Fruit fly (Drosophila melanogaster) whole organism, adult: ENCODE results near the gene CG14036.

ENCODE experiments used
- CG11617 ChIP-seq: fragments of 200-800 bp; sonication (Bioruptor generic); optimal IDR thresholded peaks from 2 replicates; lab custom pipeline; 2017; ENCODE audit warnings: mild to moderate bottlenecking, missing biosample characterization, missing genetic modification reagents, missing genetic modification characterization
- CG12768 ChIP-seq: fragments of 200-800 bp; sonication (Bioruptor generic); optimal IDR thresholded peaks from 2 replicates; lab custom pipeline; 2017; ENCODE audit warnings: missing biosample characterization, missing genetic modification characterization, mild to moderate bottlenecking, moderate library complexity, missing genetic modification reagents
- CG14711 ChIP-seq: fragments of 200-800 bp; sonication (Bioruptor generic); optimal IDR thresholded peaks from 2 replicates; lab custom pipeline; 2018; ENCODE audit warnings: missing biosample characterization, mild to moderate bottlenecking, missing genetic modification characterization, moderate library complexity
- CG1620 ChIP-seq: fragments of 200-800 bp; sonication (Bioruptor generic); optimal IDR thresholded peaks from 2 replicates; lab custom pipeline; 2016; ENCODE audit warnings: missing biosample characterization, missing genetic modification characterization
- CG33017 ChIP-seq: fragments of 200-800 bp; sonication (Bioruptor generic); optimal IDR thresholded peaks from 2 replicates; lab custom pipeline; 2018; ENCODE audit warnings: missing biosample characterization, mild to moderate bottlenecking, missing genetic modification characterization, moderate library complexity
- CG5204 ChIP-seq: fragments of 200-800 bp; sonication (Bioruptor generic); optimal IDR thresholded peaks from 2 replicates; lab custom pipeline; 2016; ENCODE audit warnings: missing biosample characterization, missing genetic modification characterization
- CG7045 ChIP-seq: fragments of 200-800 bp; sonication (Bioruptor generic); optimal IDR thresholded peaks from 2 replicates; lab custom pipeline; 2017; ENCODE audit warnings: missing biosample characterization, mild to moderate bottlenecking, missing genetic modification characterization
- CG7101 ChIP-seq: fragments of 200-800 bp; sonication (Bioruptor generic); optimal IDR thresholded peaks from 2 replicates; lab custom pipeline; 2018; ENCODE audit warnings: missing biosample characterization, mild to moderate bottlenecking, missing genetic modification characterization, moderate library complexity
- Clk ChIP-seq: fragments of 200-800 bp; sonication (Bioruptor generic); optimal IDR thresholded peaks from 2 replicates; lab custom pipeline; 2017; ENCODE audit warnings: missing biosample characterization, missing genetic modification characterization
- Crg-1 ChIP-seq: fragments of 200-800 bp; sonication (Bioruptor generic); optimal IDR thresholded peaks from 2 replicates; lab custom pipeline; 2016; ENCODE audit warnings: missing biosample characterization, missing genetic modification characterization
- Hr96 ChIP-seq: fragments of 200-800 bp; sonication (Bioruptor generic); optimal IDR thresholded peaks from 2 replicates; lab custom pipeline; 2016; ENCODE audit warnings: missing biosample characterization, missing genetic modification characterization
- Mnt ChIP-seq: fragments of 200-800 bp; sonication (Bioruptor generic); optimal IDR thresholded peaks from 2 replicates; lab custom pipeline; 2016; ENCODE audit warnings: missing biosample characterization, mild to moderate bottlenecking, missing genetic modification characterization
- bab1 ChIP-seq: fragments of 200-800 bp; sonication (Bioruptor generic); optimal IDR thresholded peaks from 3 replicates; lab custom pipeline; 2019; ENCODE audit warnings: missing biosample characterization, mild to moderate bottlenecking, missing genetic modification characterization, moderate library complexity
- cic ChIP-seq: fragments of 200-800 bp; sonication (Bioruptor generic); optimal IDR thresholded peaks from 2 replicates; lab custom pipeline; 2017; ENCODE audit warnings: missing biosample characterization, mild to moderate bottlenecking, missing genetic modification characterization, moderate library complexity
- cnc ChIP-seq, 2 experiments: fragments of >200 bp; optimal IDR thresholded peaks; 2 replicates each; lab custom pipeline; 2017
- kay ChIP-seq: fragments of 200-800 bp; sonication (Bioruptor generic); peaks from one replicate; lab custom pipeline; 2016; ENCODE audit warnings: missing biosample characterization, missing genetic modification characterization, borderline replicate concordance
- ovo ChIP-seq: fragments of 200-800 bp; sonication (Bioruptor generic); optimal IDR thresholded peaks from 2 replicates; lab custom pipeline; 2016; ENCODE audit warnings: missing biosample characterization, missing genetic modification characterization
- pad ChIP-seq: fragments of 200-800 bp; sonication (Bioruptor generic); optimal IDR thresholded peaks from 3 replicates; lab custom pipeline; 2017; ENCODE audit warnings: missing biosample characterization, missing genetic modification characterization, mild to moderate bottlenecking, moderate library complexity, missing genetic modification reagents
- tj ChIP-seq: fragments of 200-800 bp; sonication (Bioruptor generic); optimal IDR thresholded peaks from 3 replicates; lab custom pipeline; 2017; ENCODE audit warnings: missing biosample characterization, mild to moderate bottlenecking, missing genetic modification characterization, moderate library complexity
- toe ChIP-seq: fragments of 200-800 bp; sonication (Bioruptor generic); optimal IDR thresholded peaks from 2 replicates; lab custom pipeline; 2016; ENCODE audit warnings: missing biosample characterization, missing genetic modification characterization

CG14036 gene

DNA sequence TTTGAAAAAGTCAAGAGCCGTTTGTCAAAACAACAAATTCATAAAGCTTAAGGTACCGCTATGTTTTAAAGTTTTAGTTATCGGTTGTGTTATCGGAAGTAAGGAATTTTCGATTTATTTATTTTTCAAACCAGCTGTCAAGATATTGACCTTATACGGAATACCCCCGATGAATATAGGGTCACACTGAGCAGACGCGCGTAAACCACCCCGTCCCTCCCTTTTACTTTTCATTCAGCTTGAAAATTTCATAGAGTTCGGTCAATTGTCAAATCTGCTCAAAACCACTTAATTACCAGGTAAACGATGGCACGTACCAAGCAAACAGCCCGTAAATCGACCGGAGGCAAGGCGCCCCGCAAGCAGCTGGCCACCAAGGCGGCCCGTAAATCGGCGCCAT is at the start of gene CG14036, which contains the start of gene His3.3A:
Gene CG14036 (minus strand): TSS at position 64 of the 400 bp plus-strand sequence.
Gene His3.3A (plus strand): TSS at position 106 of the 400 bp plus-strand sequence.
- TF ChIP-seq CG14711 = peak; percentile 2
- peak; percentile 28 for TF ChIP-seq CG7101 (tag; lab: Kevin White, UChicago)
- no peak for TF ChIP-seq CG33017 (tag; lab: Kevin White, UChicago)
- peak; percentile 4 for TF ChIP-seq pad (GFP tag; lab: Kevin White, UChicago)
- peak; percentile 40 for TF ChIP-seq CG1620 (GFP tag; lab: Kevin White, UChicago)
- no peak for TF ChIP-seq cnc (optimal IDR thresholded peaks at IDR 0.05; lab: Kevin White, UChicago)
- peak; percentile 10 for TF ChIP-seq Mnt (GFP tag; lab: Kevin White, UChicago)
- peak; percentile 59 for TF ChIP-seq cic (GFP tag; lab: Kevin White, UChicago)
- peak; percentile 40 for TF ChIP-seq bab1 (GFP tag; lab: Kevin White, UChicago)
- no peak for TF ChIP-seq CG11617
- TF ChIP-seq ovo = peak; percentile 82
- no peak for TF ChIP-seq kay (GFP tag; lab: Kevin White, UChicago)
- peak; percentile 35 for TF ChIP-seq Crg-1 (GFP tag; lab: Kevin White, UChicago)

DNA sequence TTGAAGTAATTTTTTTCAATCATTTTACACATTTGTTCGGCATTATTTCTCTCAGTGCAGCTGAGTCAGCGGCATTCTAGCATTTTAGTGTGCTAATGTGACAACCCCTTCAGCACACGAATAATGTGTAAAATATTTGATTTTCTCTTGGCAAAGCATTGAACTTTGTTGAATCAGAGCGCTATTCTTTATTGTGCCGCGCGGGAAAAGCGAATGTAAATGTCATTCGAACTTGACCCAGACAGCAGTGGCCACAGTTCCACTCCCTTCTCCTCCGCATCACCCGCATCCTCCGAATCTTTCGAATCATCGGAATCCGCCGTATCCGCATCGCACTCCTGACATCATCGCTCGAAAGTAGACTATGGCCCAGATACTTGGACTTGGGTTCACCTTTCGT is 48.9 kb upstream of the CG14036 start:
- no peak for TF ChIP-seq CG5204
- TF ChIP-seq kay (GFP tag; lab: Kevin White, UChicago) = peak; percentile 92

DNA sequence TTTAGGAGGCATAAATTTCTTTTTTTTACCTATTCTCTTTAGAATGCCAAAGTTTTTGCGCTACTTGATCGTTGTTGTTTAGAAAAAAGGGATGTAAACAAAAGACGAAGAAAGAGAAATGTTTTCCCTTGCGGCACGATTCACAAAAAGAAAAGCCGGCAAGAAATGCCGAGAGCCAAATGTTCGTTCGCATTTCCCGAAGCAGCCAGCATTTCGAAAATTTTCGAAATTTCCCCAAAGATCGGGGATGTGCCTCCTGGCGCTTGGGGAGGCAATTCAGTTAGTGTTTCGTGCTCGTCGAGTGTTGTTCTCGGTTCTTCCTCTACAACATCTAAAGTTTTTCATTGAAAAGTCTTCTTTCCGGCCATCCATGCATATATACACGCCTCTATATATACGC is 45.8 kb upstream of the CG14036 start, which contains the start of gene Msp300:
Gene Msp300 (plus strand): TSS at position 301 of the 400 bp plus-strand sequence.
- TF ChIP-seq Mnt (GFP tag; lab: Kevin White, UChicago) (no peak), toe (GFP tag; lab: Kevin White, UChicago) (no peak), CG7045 (GFP tag; lab: Kevin White, UChicago) (no peak), cic (GFP tag; lab: Kevin White, UChicago) (no peak), CG12768 (GFP tag; lab: Kevin White, UChicago) (no peak), bab1 (GFP tag; lab: Kevin White, UChicago) (no peak), CG5204 (no peak), Hr96 (GFP tag; lab: Kevin White, UChicago) (no peak)

DNA sequence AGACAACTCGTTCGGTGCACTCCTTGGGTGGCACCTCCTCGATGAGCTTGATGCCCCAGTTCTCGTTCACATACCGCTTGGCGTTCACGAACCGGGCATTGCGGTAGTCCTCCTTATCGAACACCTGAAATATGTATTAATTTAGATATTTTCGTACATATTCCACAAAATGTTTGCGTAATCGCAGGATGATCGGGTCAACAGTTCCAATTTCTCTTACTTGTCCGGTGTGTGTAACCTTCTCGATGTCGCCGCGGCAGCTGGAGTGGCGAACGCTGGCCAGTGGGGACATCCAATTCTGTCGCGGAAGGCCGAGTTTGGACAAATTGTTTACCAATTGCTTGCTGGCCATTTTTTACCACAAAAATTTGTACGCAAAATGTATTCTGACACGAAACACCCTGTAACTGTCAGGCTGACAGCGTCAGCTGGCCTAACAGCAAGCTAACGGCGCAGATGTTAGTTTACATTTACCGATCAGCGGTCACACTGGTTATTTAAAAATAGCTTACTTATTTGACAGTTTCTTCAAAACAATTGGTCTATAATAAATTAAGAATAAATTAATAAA is 45.1 kb upstream of the CG14036 start, which contains the start of gene ND-13A:
Gene ND-13A (minus strand): TSS at position 499 of the 571 bp plus-strand sequence.
- no peak for TF ChIP-seq CG5204
- TF ChIP-seq bab1 (GFP tag; lab: Kevin White, UChicago) = peak; percentile 44

DNA sequence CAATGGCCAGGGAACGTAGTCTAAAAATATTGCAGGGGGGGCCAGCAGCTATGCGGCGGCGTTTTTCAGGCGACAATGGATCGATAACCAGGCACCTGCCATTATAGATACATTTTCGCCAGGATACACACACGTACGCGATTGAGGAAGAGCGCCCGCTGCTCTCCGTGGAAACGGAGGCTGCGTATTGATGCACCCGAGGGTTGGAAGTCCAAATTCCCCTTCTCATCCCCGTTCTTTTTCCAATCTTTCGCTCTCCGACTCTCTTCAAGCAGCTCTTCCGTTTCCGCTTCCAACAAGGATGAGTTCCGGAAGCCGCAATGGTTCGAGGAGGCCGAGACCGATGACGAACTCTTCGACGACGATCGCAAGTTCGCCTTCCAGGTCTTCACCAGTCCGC is 41.9 kb upstream of the CG14036 start:
- TF ChIP-seq CG7101 (tag; lab: Kevin White, UChicago) (no peak), tj (GFP tag; lab: Kevin White, UChicago) (no peak), CG12768 (GFP tag; lab: Kevin White, UChicago) (no peak), CG11617 (no peak), CG5204 (no peak)

DNA sequence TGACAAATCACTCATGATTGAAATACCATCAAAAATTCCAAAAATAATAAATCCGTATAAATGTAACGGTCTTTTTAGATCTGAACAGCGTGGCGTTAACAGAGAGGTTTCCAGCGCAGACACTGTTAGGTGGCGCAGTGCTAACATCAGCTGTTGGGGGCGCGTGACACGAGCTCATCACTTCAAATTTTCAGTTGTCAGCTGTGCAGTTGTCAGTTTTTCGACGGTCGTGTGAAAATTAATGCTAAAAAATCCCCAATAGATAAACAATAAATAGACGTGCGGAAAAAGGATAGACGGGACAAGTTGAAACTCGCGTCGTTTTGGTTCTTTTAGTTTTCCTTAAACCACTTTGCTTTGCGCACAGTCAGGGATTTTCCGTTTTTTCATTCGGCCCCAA is 41.4 kb upstream of the CG14036 start, which contains the start of gene CG4230:
Gene CG4230 (plus strand): TSS at position 6 of the 400 bp plus-strand sequence.
- TF ChIP-seq CG7101 (tag; lab: Kevin White, UChicago) (no peak), Hr96 (GFP tag; lab: Kevin White, UChicago) (no peak), cnc (optimal IDR thresholded peaks at IDR 0.05; lab: Kevin White, UChicago) (no peak), CG5204 (no peak), pad (GFP tag; lab: Kevin White, UChicago) (no peak), cic (GFP tag; lab: Kevin White, UChicago) (peak; percentile 5), tj (GFP tag; lab: Kevin White, UChicago) (no peak), kay (GFP tag; lab: Kevin White, UChicago) (no peak), CG11617 (no peak), CG7045 (GFP tag; lab: Kevin White, UChicago) (no peak), CG33017 (tag; lab: Kevin White, UChicago) (no peak), bab1 (GFP tag; lab: Kevin White, UChicago) (peak; percentile 45), CG1620 (GFP tag; lab: Kevin White, UChicago) (no peak), CG14711 (peak; percentile 11), Crg-1 (GFP tag; lab: Kevin White, UChicago) (no peak), Clk (GFP tag; lab: Kevin White, UChicago) (no peak), CG12768 (GFP tag; lab: Kevin White, UChicago) (no peak), toe (GFP tag; lab: Kevin White, UChicago) (no peak), Mnt (GFP tag; lab: Kevin White, UChicago) (peak; percentile 10)

DNA sequence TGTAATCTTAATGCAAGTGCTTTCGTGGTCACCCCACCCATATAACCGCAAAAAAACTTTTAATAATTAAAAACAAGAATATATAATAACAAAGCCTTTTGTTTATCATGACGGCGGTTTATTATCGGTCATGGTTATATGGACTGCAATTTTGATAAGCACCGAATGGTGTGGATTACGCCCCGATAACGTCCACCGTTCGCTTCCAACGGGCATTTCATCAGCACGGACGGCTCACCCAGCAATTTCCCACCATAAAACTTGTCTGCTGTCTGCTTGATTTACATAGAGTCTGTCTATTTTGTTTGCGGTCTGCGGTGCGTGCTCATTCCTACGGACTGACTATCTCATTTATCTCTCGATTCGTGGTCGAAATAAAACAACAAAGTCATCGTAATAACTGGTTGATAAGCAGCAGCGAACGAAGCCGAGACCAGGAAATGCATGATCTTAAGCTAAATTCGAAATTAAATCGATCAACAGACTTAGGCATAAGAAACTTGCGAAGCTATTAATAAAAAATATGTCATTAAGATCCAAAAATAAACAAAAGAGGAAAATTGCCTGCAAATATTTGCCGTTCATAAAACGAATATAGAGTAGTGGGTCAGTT is 40.6 kb upstream of the CG14036 start:
- TF ChIP-seq CG14711 (no peak), ovo (no peak), kay (GFP tag; lab: Kevin White, UChicago) (no peak), CG7045 (GFP tag; lab: Kevin White, UChicago) (peak; percentile 53), pad (GFP tag; lab: Kevin White, UChicago) (peak; percentile 1), CG1620 (GFP tag; lab: Kevin White, UChicago) (no peak), toe (GFP tag; lab: Kevin White, UChicago) (no peak), Clk (GFP tag; lab: Kevin White, UChicago) (peak; percentile 10), bab1 (GFP tag; lab: Kevin White, UChicago) (no peak), tj (GFP tag; lab: Kevin White, UChicago) (no peak), CG11617 (peak; percentile 41), Crg-1 (GFP tag; lab: Kevin White, UChicago) (no peak), CG12768 (GFP tag; lab: Kevin White, UChicago) (peak; percentile 79), Mnt (GFP tag; lab: Kevin White, UChicago) (no peak), CG7101 (tag; lab: Kevin White, UChicago) (peak; percentile 27), CG33017 (tag; lab: Kevin White, UChicago) (peak; percentile 81), Hr96 (GFP tag; lab: Kevin White, UChicago) (no peak), cic (GFP tag; lab: Kevin White, UChicago) (peak; percentile 80), cnc (optimal IDR thresholded peaks at IDR 0.05; lab: Kevin White, UChicago) (no peak), CG5204 (no peak)
